Worm (Caenorhabditis elegans): ENCODE data around the gene dyf-19.

DNA sequence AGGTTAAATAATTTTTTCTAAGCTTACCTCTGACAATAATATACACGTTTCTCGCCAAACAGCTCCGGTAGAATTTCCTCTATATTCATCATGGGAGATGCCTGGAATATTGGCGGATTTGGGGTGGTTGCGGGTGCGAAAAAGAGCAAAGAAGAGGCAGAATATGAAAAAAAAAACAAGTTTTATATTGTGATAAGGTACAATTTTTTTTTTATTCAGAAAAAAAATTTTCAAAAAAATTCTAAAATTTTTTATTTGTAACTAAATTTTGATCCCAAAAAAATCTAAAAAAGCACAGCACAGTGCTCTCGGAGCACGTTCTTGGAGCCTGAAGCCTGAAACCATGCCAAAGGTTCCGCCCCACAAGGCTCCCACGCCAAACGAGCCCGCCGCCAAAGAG, 30.3 kb downstream of the dyf-19 start, which contains the start of gene dmd-3:
- TF ChIP-seq cog-1 (tag; optimal IDR thresholded peaks at IDR 0.05) (no peak), flt-1 (GFP tag; IDR thresholded peaks at IDR 0.05) (no peak)

All from whole organism, midembryonic.